Worm (Caenorhabditis elegans): ENCODE measurements around the gene alh-2.

The alh-2 gene

ce11 chrV:1643886-1644285 is at the start of gene alh-2:
TSS of gene alh-2 (plus strand) at chrV:1644169.
- TF ChIP-seq ztf-23 (GFP tag; IDR thresholded peaks at IDR 0.05) = no peak
- no peak for TF ChIP-seq ztf-29 (GFP tag; IDR thresholded peaks at IDR 0.05)
- TF ChIP-seq flt-1 (GFP tag; IDR thresholded peaks at IDR 0.05) = no peak
- no peak for TF ChIP-seq klf-2 (GFP tag; conservative IDR thresholded peaks at IDR 0.05)
- TF ChIP-seq T22C8.4 (GFP tag; IDR thresholded peaks at IDR 0.05) = no peak

- TF ChIP-seq tab-1 (GFP tag; IDR thresholded peaks at IDR 0.05) = no peak
Measured at ce11 chrV:1594554-1595092, 49.3 kb upstream of the alh-2 start.

- TF ChIP-seq klf-2 (GFP tag; conservative IDR thresholded peaks at IDR 0.05) = no peak
Measured at ce11 chrV:1600561-1601088, 43.3 kb upstream of the alh-2 start, which contains the start of gene F16B4.2. TSS of gene F16B4.2 (plus strand) at chrV:1601038.

ce11 chrV:1607790-1608189 is 36.2 kb upstream of the alh-2 start, which contains the start of gene nhr-178:
TSS of gene nhr-178 (minus strand) at chrV:1607953.
- TF ChIP-seq flt-1 (GFP tag; IDR thresholded peaks at IDR 0.05) = no peak

- TF ChIP-seq klf-2 (GFP tag; conservative IDR thresholded peaks at IDR 0.05) (no peak), ztf-29 (GFP tag; IDR thresholded peaks at IDR 0.05) (no peak)
Measured at ce11 chrV:1610097-1610496, 33.9 kb upstream of the alh-2 start, which contains the start of gene nhr-177. TSS of gene nhr-177 (plus strand) at chrV:1610263.

ce11 chrV:1611570-1611969 is 32.4 kb upstream of the alh-2 start:
- TF ChIP-seq ztf-29 (GFP tag; IDR thresholded peaks at IDR 0.05) (no peak), cog-1 (tag; optimal IDR thresholded peaks at IDR 0.05) (no peak), ztf-23 (GFP tag; IDR thresholded peaks at IDR 0.05) (no peak), klf-2 (GFP tag; conservative IDR thresholded peaks at IDR 0.05) (no peak), flt-1 (GFP tag; IDR thresholded peaks at IDR 0.05) (no peak), T22C8.4 (GFP tag; IDR thresholded peaks at IDR 0.05) (no peak), med-1 (GFP tag; optimal IDR thresholded peaks at IDR 0.05; ENCODE audit: insufficient read depth) (no peak), ref-1 (GFP tag; conservative IDR thresholded peaks at IDR 0.05) (no peak), tab-1 (GFP tag; IDR thresholded peaks at IDR 0.05) (no peak)

- TF ChIP-seq med-1 (GFP tag; optimal IDR thresholded peaks at IDR 0.05; ENCODE audit: insufficient read depth) (no peak), ztf-29 (GFP tag; IDR thresholded peaks at IDR 0.05) (no peak)
Measured at ce11 chrV:1614726-1615125, 29.2 kb upstream of the alh-2 start, which contains the start of gene srbc-41. TSS of gene srbc-41 (minus strand) at chrV:1614826.

ce11 chrV:1618760-1619159 is 25.2 kb upstream of the alh-2 start, which contains the start of gene nhr-179:
TSS of gene nhr-179 (minus strand) at chrV:1618860.
- TF ChIP-seq T22C8.4 (GFP tag; IDR thresholded peaks at IDR 0.05) (no peak), ztf-29 (GFP tag; IDR thresholded peaks at IDR 0.05) (no peak), flt-1 (GFP tag; IDR thresholded peaks at IDR 0.05) (no peak)

- TF ChIP-seq T22C8.4 (GFP tag; IDR thresholded peaks at IDR 0.05) = no peak
- TF ChIP-seq klf-2 (GFP tag; conservative IDR thresholded peaks at IDR 0.05) = no peak
- no peak for TF ChIP-seq med-1 (GFP tag; optimal IDR thresholded peaks at IDR 0.05; ENCODE audit: insufficient read depth)
- no peak for TF ChIP-seq ztf-29 (GFP tag; IDR thresholded peaks at IDR 0.05)
- TF ChIP-seq ztf-23 (GFP tag; IDR thresholded peaks at IDR 0.05) = no peak
- TF ChIP-seq flt-1 (GFP tag; IDR thresholded peaks at IDR 0.05) = no peak
- no peak for TF ChIP-seq ref-1 (GFP tag; conservative IDR thresholded peaks at IDR 0.05)
- no peak for TF ChIP-seq tab-1 (GFP tag; IDR thresholded peaks at IDR 0.05)
- no peak for TF ChIP-seq cog-1 (tag; optimal IDR thresholded peaks at IDR 0.05)
Measured at ce11 chrV:1620537-1620936, 23.4 kb upstream of the alh-2 start.

- TF ChIP-seq flt-1 (GFP tag; IDR thresholded peaks at IDR 0.05) (no peak), T22C8.4 (GFP tag; IDR thresholded peaks at IDR 0.05) (no peak), cog-1 (tag; optimal IDR thresholded peaks at IDR 0.05) (no peak), klf-2 (GFP tag; conservative IDR thresholded peaks at IDR 0.05) (no peak), ztf-29 (GFP tag; IDR thresholded peaks at IDR 0.05) (no peak), med-1 (GFP tag; optimal IDR thresholded peaks at IDR 0.05; ENCODE audit: insufficient read depth) (no peak), tab-1 (GFP tag; IDR thresholded peaks at IDR 0.05) (no peak), ztf-23 (GFP tag; IDR thresholded peaks at IDR 0.05) (no peak), ref-1 (GFP tag; conservative IDR thresholded peaks at IDR 0.05) (no peak)
Measured at ce11 chrV:1621494-1621893, 22.5 kb upstream of the alh-2 start, which contains the start of gene nhr-117. TSS of gene nhr-117 (minus strand) at chrV:1621520.

- no peak for TF ChIP-seq ztf-29 (GFP tag; IDR thresholded peaks at IDR 0.05)
- no peak for TF ChIP-seq klf-2 (GFP tag; conservative IDR thresholded peaks at IDR 0.05)
- no peak for TF ChIP-seq cog-1 (tag; optimal IDR thresholded peaks at IDR 0.05)
- TF ChIP-seq flt-1 (GFP tag; IDR thresholded peaks at IDR 0.05) = no peak
- no peak for TF ChIP-seq ref-1 (GFP tag; conservative IDR thresholded peaks at IDR 0.05)
- TF ChIP-seq med-1 (GFP tag; optimal IDR thresholded peaks at IDR 0.05; ENCODE audit: insufficient read depth) = no peak
- TF ChIP-seq tab-1 (GFP tag; IDR thresholded peaks at IDR 0.05) = no peak
Measured at ce11 chrV:1623429-1623828, 20.5 kb upstream of the alh-2 start.

- TF ChIP-seq tab-1 (GFP tag; IDR thresholded peaks at IDR 0.05) (no peak), ztf-23 (GFP tag; IDR thresholded peaks at IDR 0.05) (no peak)
Measured at ce11 chrV:1624340-1624739, 19.6 kb upstream of the alh-2 start, which contains the start of gene nhr-110. TSS of gene nhr-110 (minus strand) at chrV:1624440.
